Worm (Caenorhabditis elegans): Measurements from ENCODE around the gene kel-8.

DNA sequence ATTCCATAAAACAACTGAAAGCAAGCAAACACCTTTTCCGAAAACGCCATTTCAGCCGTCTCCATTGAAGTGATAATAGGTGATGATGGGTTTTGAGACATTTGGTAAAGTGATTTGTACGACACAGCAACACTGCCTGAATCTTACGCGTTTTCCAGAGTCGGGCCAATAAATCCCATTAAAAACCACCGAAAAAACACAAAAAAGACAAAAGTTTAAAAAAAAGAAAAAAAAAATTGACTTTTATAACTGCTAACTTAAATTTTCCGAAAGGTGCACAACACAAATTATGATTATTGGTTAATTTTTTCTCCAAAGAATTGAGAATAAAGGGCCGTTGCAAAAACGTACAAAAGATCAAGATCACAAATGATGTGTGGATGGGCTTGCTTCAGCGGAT is 63.1 kb downstream of the kel-8 start, which contains the start of gene srg-57:
- TF ChIP-seq flt-1 (GFP tag; IDR thresholded peaks at IDR 0.05) (no peak), pes-1 (GFP tag; IDR thresholded peaks at IDR 0.05) (no peak), ets-7 (tag; optimal IDR thresholded peaks at IDR 0.05) (no peak), hnd-1 (tag; optimal IDR thresholded peaks at IDR 0.05) (no peak)
